Worm (Caenorhabditis elegans) whole organism, L3 larva: ENCODE results near the gene T07E3.4.

Source experiments
- R02D3.7 ChIP-seq: fragments of 150-350 bp; optimal IDR thresholded peaks from 2 replicates; lab custom pipeline; 2014; ENCODE audit warnings: missing biosample characterization, missing genetic modification characterization
- ZK546.5 ChIP-seq: sonication (generic microtip); optimal IDR thresholded peaks from 2 replicates; lab custom pipeline; 2017; ENCODE audit warnings: missing biosample characterization, missing genetic modification characterization
- aly-2 ChIP-seq: fragments of 150-350 bp; optimal IDR thresholded peaks from 2 replicates; lab custom pipeline; 2014; ENCODE audit warnings: missing biosample characterization, missing genetic modification characterization
- ama-1 ChIP-seq: fragments of 150-350 bp; optimal IDR thresholded peaks from 2 replicates; lab custom pipeline; 2018
- ceh-28 ChIP-seq: fragments of 150-350 bp; optimal IDR thresholded peaks from 2 replicates; lab custom pipeline; 2014; ENCODE audit warnings: missing biosample characterization, missing genetic modification reagents, missing genetic modification characterization
- ceh-9 ChIP-seq: sonication (generic microtip); optimal IDR thresholded peaks from 2 replicates; lab custom pipeline; 2018; ENCODE audit warnings: missing biosample characterization, missing genetic modification characterization
- daf-12 ChIP-seq: fragments of 150-350 bp; optimal IDR thresholded peaks from 2 replicates; lab custom pipeline; 2014; ENCODE audit warnings: missing biosample characterization, missing genetic modification reagents, missing genetic modification characterization
- egl-27 ChIP-seq: sonication (generic microtip); optimal IDR thresholded peaks from 4 replicates; lab custom pipeline; 2017; ENCODE audit warnings: missing biosample characterization, missing genetic modification reagents, missing genetic modification characterization
- elt-2 ChIP-seq: sonication (generic microtip); optimal IDR thresholded peaks from 2 replicates; lab custom pipeline; 2016; ENCODE audit warnings: missing genetic modification reagents, mild to moderate bottlenecking, missing genetic modification characterization, missing compliant biosample characterization
- elt-3 ChIP-seq, 3 experiments: fragments of 150-350 bp in 1 of 3; sonication (generic microtip) in 2 of 3; optimal IDR thresholded peaks; 2 replicates in 2 of 3; 4 replicates in 1 of 3; lab custom pipeline; 2014 to 2017; ENCODE audit warnings: missing biosample characterization in 3 of 3, missing genetic modification characterization in 3 of 3
- eor-1 ChIP-seq, 2 experiments: fragments of 150-350 bp; optimal IDR thresholded peaks; 2 replicates each; lab custom pipeline; 2014 to 2018; ENCODE audit warnings: missing biosample characterization in 2 of 2, missing genetic modification characterization in 2 of 2
- fkh-2 ChIP-seq: fragments of 150-350 bp; optimal IDR thresholded peaks from 2 replicates; lab custom pipeline; 2014; ENCODE audit warnings: missing biosample characterization, missing genetic modification reagents, missing genetic modification characterization
- hmg-11 ChIP-seq: sonication (generic microtip); optimal IDR thresholded peaks from 2 replicates; lab custom pipeline; 2016; ENCODE audit warnings: missing genetic modification characterization, missing compliant biosample characterization
- jun-1 ChIP-seq: fragments of 150-350 bp; optimal IDR thresholded peaks from 2 replicates; lab custom pipeline; 2014; ENCODE audit warnings: missing biosample characterization, missing genetic modification reagents, missing genetic modification characterization
- lin-15B ChIP-seq: fragments of 150-350 bp; optimal IDR thresholded peaks from 2 replicates; lab custom pipeline; 2014; ENCODE audit warnings: missing biosample characterization, missing genetic modification characterization
- lin-39 ChIP-seq: fragments of 150-350 bp; optimal IDR thresholded peaks from 2 replicates; lab custom pipeline; 2018; ENCODE audit warnings: missing biosample characterization, missing genetic modification reagents, missing genetic modification characterization
- lsy-12 ChIP-seq: sonication (generic microtip); optimal IDR thresholded peaks from 2 replicates; lab custom pipeline; 2016; ENCODE audit warnings: mild to moderate bottlenecking, missing genetic modification characterization, missing compliant biosample characterization
- mml-1 ChIP-seq: fragments of 150-350 bp; sonication (generic microtip); optimal IDR thresholded peaks from 3 replicates; lab custom pipeline; 2014; ENCODE audit warnings: missing biosample characterization, missing genetic modification characterization
- nfya-1 ChIP-seq: sonication (generic microtip); optimal IDR thresholded peaks from 2 replicates; lab custom pipeline; 2017; ENCODE audit warnings: missing genetic modification characterization, mild to moderate bottlenecking, missing compliant biosample characterization, antibody characterized with exemption, moderate library complexity; ENCODE audit not compliant: insufficient read depth
- nhr-11 ChIP-seq: fragments of 150-350 bp; optimal IDR thresholded peaks from 2 replicates; lab custom pipeline; 2014; ENCODE audit warnings: missing biosample characterization, missing genetic modification characterization
- nhr-12 ChIP-seq: fragments of 150-350 bp; optimal IDR thresholded peaks from 2 replicates; lab custom pipeline; 2014; ENCODE audit warnings: missing biosample characterization, missing genetic modification characterization
- nhr-23 ChIP-seq: fragments of 150-350 bp; optimal IDR thresholded peaks from 2 replicates; lab custom pipeline; 2014; ENCODE audit warnings: missing biosample characterization, missing genetic modification reagents, missing genetic modification characterization
- nhr-237 ChIP-seq: fragments of 150-350 bp; optimal IDR thresholded peaks from 2 replicates; lab custom pipeline; 2014; ENCODE audit warnings: missing biosample characterization, missing genetic modification characterization
- nhr-25 ChIP-seq: sonication (generic microtip); optimal IDR thresholded peaks from 2 replicates; lab custom pipeline; 2017; ENCODE audit warnings: missing biosample characterization, missing genetic modification characterization
- nhr-28 ChIP-seq: fragments of 150-350 bp; optimal IDR thresholded peaks from 2 replicates; lab custom pipeline; 2014; ENCODE audit warnings: missing biosample characterization, missing genetic modification characterization
- nhr-43 ChIP-seq: sonication (generic microtip); optimal IDR thresholded peaks from 2 replicates; lab custom pipeline; 2016; ENCODE audit warnings: mild to moderate bottlenecking, missing genetic modification characterization, missing compliant biosample characterization; ENCODE audit not compliant: poor library complexity, severe bottlenecking
- nhr-67 ChIP-seq: fragments of 150-350 bp; optimal IDR thresholded peaks from 2 replicates; lab custom pipeline; 2014; ENCODE audit warnings: missing biosample characterization, missing genetic modification characterization
- nhr-76 ChIP-seq: fragments of 150-350 bp; sonication (generic microtip); optimal IDR thresholded peaks from 5 replicates; lab custom pipeline; 2014; ENCODE audit warnings: missing biosample characterization, missing genetic modification characterization
- nhr-77 ChIP-seq: fragments of 150-350 bp; optimal IDR thresholded peaks from 2 replicates; lab custom pipeline; 2014; ENCODE audit warnings: missing biosample characterization, missing genetic modification characterization
- pha-4 ChIP-seq: fragments of 150-350 bp; optimal IDR thresholded peaks from 2 replicates; lab custom pipeline; 2014; ENCODE audit warnings: missing biosample characterization, missing genetic modification reagents, missing genetic modification characterization
- pqm-1 ChIP-seq: fragments of 150-350 bp; optimal IDR thresholded peaks from 2 replicates; lab custom pipeline; 2017; ENCODE audit warnings: missing biosample characterization, missing genetic modification characterization, inconsistent platforms
- skn-1 ChIP-seq: fragments of 150-350 bp; optimal IDR thresholded peaks from 2 replicates; lab custom pipeline; 2014; ENCODE audit warnings: missing biosample characterization, missing genetic modification characterization
- snpc-4 ChIP-seq: fragments of 150-350 bp; optimal IDR thresholded peaks from 2 replicates; lab custom pipeline; 2014; ENCODE audit warnings: missing biosample characterization, missing genetic modification characterization
- tbx-2 ChIP-seq: sonication (generic microtip); optimal IDR thresholded peaks from 2 replicates; lab custom pipeline; 2016; ENCODE audit warnings: mild to moderate bottlenecking, missing genetic modification characterization, missing compliant biosample characterization
- unc-39 ChIP-seq: sonication (generic microtip); optimal IDR thresholded peaks from 4 replicates; lab custom pipeline; 2017; ENCODE audit warnings: missing biosample characterization, missing genetic modification characterization
- unc-62 ChIP-seq: fragments of 150-350 bp; sonication (generic microtip); optimal IDR thresholded peaks from 4 replicates; lab custom pipeline; 2014; ENCODE audit warnings: missing biosample characterization, missing genetic modification reagents, missing genetic modification characterization
- ztf-11 ChIP-seq: fragments of 150-350 bp; optimal IDR thresholded peaks from 2 replicates; lab custom pipeline; 2014; ENCODE audit warnings: missing biosample characterization, missing genetic modification characterization
- ztf-4 ChIP-seq: fragments of 150-350 bp; optimal IDR thresholded peaks from 2 replicates; lab custom pipeline; 2014; ENCODE audit warnings: missing biosample characterization, missing genetic modification characterization

The T07E3.4 gene

DNA sequence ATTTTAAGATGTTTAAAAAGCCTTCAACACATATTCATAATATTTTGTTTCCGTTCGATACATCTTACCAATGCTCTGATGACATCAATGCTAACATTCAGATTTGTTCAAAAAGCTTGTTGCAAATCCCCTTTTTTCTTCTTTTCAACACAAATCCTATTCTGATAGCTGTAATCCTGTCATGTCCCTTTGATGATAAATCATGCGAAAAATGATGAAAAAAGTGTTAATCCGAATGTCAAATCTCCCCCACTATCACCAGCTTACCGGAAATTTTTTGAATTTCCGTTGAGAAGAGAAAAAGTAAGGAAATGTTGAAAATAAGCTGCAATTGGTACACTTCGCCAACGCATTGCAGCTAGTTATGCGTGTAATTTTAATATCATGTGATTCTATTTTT, 16.1 kb upstream of the T07E3.4 start:
- TF ChIP-seq ceh-9 (tag; lab: Kevin White, UChicago) (no peak), nhr-12 (tag; lab: Kevin White, UChicago) (no peak), lin-15B (tag; lab: Kevin White, UChicago) (no peak), skn-1 (tag; lab: Kevin White, UChicago) (no peak), nhr-67 (tag; lab: Kevin White, UChicago) (no peak), nhr-237 (tag; lab: Kevin White, UChicago) (no peak), lin-39 (tag; lab: Kevin White, UChicago) (no peak), nhr-28 (tag; lab: Kevin White, UChicago) (no peak), pqm-1 (no peak), lsy-12 (tag; lab: Kevin White, UChicago) (no peak), ztf-11 (tag; lab: Kevin White, UChicago) (no peak), nhr-11 (tag; lab: Kevin White, UChicago) (no peak)

DNA sequence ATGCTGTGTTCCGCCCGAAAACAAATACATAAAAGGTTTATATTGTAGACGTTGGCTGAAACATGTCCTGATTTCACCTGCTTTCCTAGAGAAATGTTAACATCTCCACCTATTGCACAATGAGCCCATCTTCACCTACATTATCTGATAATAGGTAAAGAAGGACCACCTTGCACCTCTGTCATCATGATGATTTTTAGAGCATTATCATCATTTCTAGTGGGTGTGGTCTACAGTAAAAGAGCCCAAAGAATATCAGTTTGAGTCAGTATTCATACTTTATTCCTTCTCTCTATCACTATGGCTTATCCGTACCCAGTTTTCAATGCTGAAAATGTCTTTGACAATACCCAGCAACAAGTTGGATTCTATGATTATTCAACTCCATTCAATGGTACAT, 13.6 kb upstream of the T07E3.4 start, which contains the start of gene med-2:
med-2 (plus strand) TSS at position 301 of the 400 bp plus-strand sequence.
- TF ChIP-seq hmg-11 (tag; lab: Kevin White, UChicago) = no peak
- no peak for TF ChIP-seq nhr-77
- TF ChIP-seq nhr-67 (tag; lab: Kevin White, UChicago) = no peak
- no peak for TF ChIP-seq lin-39 (tag; lab: Kevin White, UChicago)
- no peak for TF ChIP-seq lsy-12 (tag; lab: Kevin White, UChicago)
- TF ChIP-seq nhr-76 (tag; lab: Kevin White, UChicago) = no peak
- TF ChIP-seq skn-1 (tag; lab: Kevin White, UChicago) = no peak
- TF ChIP-seq ztf-11 (tag; lab: Kevin White, UChicago) = no peak
- TF ChIP-seq unc-62 (GFP tag; lab: Kevin White, UChicago) = no peak
- no peak for TF ChIP-seq nhr-43
- no peak for TF ChIP-seq nhr-25 (tag; lab: Kevin White, UChicago)
- no peak for TF ChIP-seq aly-2
- no peak for TF ChIP-seq jun-1 (tag; lab: Kevin White, UChicago)
- no peak for TF ChIP-seq eor-1 (tag; optimal IDR thresholded peaks at IDR 0.05; lab: Kevin White, UChicago)
- TF ChIP-seq egl-27 (tag; lab: Kevin White, UChicago) = no peak
- no peak for TF ChIP-seq elt-2 (tag; lab: Kevin White, UChicago)
- no peak for TF ChIP-seq daf-12 (tag; lab: Kevin White, UChicago)
- no peak for TF ChIP-seq nhr-23 (tag; lab: Kevin White, UChicago)
- no peak for TF ChIP-seq ZK546.5 (tag; lab: Kevin White, UChicago)

DNA sequence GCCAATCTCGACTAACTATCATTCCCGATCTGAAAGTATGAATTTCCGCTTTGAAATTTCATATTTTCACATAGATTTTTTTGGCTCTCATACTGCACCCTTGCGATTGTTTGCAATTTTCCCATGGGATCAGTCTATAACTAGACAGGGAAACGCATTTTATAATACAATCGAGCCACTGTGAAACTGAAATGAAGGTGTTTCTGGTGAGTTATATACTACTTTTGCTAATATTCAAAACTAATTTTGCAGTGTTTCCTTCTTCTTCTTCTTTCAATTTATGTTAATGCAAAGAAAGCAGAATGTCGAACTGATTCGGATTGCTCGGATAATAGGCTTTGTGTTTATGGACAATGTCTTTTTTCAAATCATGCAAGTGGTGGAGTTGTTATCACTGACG, 11.9 kb upstream of the T07E3.4 start:
- TF ChIP-seq lin-39 (tag; lab: Kevin White, UChicago) (no peak), lsy-12 (tag; lab: Kevin White, UChicago) (no peak), ceh-9 (tag; lab: Kevin White, UChicago) (no peak), unc-39 (tag; lab: Kevin White, UChicago) (no peak), nhr-76 (tag; lab: Kevin White, UChicago) (no peak), ZK546.5 (tag; lab: Kevin White, UChicago) (no peak), ztf-4 (tag; lab: Kevin White, UChicago) (no peak), lin-15B (tag; lab: Kevin White, UChicago) (no peak), snpc-4 (tag; lab: Kevin White, UChicago) (no peak), jun-1 (tag; lab: Kevin White, UChicago) (no peak), ama-1 (no peak), nhr-12 (tag; lab: Kevin White, UChicago) (no peak), elt-2 (tag; lab: Kevin White, UChicago) (no peak), fkh-2 (tag; lab: Kevin White, UChicago) (no peak)

DNA sequence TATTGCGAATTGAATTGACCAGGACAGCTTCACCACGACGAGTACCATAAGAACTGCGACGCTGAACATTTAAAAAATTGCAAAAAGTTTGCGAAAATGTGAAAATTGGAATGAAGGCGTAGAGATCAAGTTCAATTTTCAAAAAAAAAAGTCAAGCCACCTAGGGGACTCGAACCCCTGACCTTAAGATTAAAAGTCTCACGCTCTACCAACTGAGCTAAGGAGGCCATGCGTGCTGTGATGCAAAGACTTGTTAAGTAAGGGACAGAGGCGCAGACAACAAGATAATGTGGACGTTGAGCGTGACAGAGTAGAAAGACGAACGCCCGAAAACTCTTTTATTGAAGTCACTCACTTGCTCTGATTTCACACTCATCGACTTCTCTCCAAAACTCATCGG, 10.2 kb upstream of the T07E3.4 start:
- no peak for TF ChIP-seq jun-1 (tag; lab: Kevin White, UChicago)
- peak; percentile 67 for TF ChIP-seq lsy-12 (tag; lab: Kevin White, UChicago)
- peak in 1 of 3 experiments; percentile 59 for TF ChIP-seq elt-3 (tag; optimal IDR thresholded peaks at IDR 0.05; lab: Kevin White, UChicago)
- TF ChIP-seq elt-2 (tag; lab: Kevin White, UChicago) = peak; percentile 35
- TF ChIP-seq hmg-11 (tag; lab: Kevin White, UChicago) = peak; percentile 89
- TF ChIP-seq nhr-43 = peak; percentile 25
- TF ChIP-seq tbx-2 (tag; lab: Kevin White, UChicago) = peak; percentile 28
- peak; percentile 33 for TF ChIP-seq pqm-1
- no peak for TF ChIP-seq mml-1
- peak; percentile 67 for TF ChIP-seq nfya-1 (tag; lab: Kevin White, UChicago)
- peak; percentile 53 for TF ChIP-seq lin-39 (tag; lab: Kevin White, UChicago)
- TF ChIP-seq ceh-28 (tag; lab: Kevin White, UChicago) = no peak
- TF ChIP-seq nhr-67 (tag; lab: Kevin White, UChicago) = no peak
- no peak for TF ChIP-seq pha-4 (tag; lab: Kevin White, UChicago)
- peak; percentile 45 for TF ChIP-seq R02D3.7 (tag; lab: Kevin White, UChicago)
- peak; percentile 18 for TF ChIP-seq ama-1
- peak; percentile 32 for TF ChIP-seq egl-27 (tag; lab: Kevin White, UChicago)
- peak; percentile 32 for TF ChIP-seq lin-15B (tag; lab: Kevin White, UChicago)
- TF ChIP-seq, all 47 proteins: peak for 13
